Fruit fly (Drosophila melanogaster): ENCODE data around the gene CG9698.

Gene CG9698

dm6 chr3R:30540196-30540595, 25.6 kb downstream of the CG9698 start (continued):
- TF ChIP-seq CG6683 (GFP tag; optimal IDR thresholded peaks at IDR 0.05) (peak; percentile 81), CG43689 (GFP tag; IDR thresholded peaks at IDR 0.05) (peak; percentile 80), CG7987 (GFP tag; optimal IDR thresholded peaks at IDR 0.05) (peak; percentile 86), Usf (GFP tag; optimal IDR thresholded peaks at IDR 0.05) (peak; percentile 54), cg (GFP tag; optimal IDR thresholded peaks at IDR 0.05) (no peak), CG10321 (GFP tag; IDR thresholded peaks at IDR 0.05) (peak; percentile 71; the same call in 1 of the 2 replicates), Trl (optimal IDR thresholded peaks at IDR 0.05) (no peak), Trl (GFP tag; optimal IDR thresholded peaks at IDR 0.05) (peak; percentile 96), Dip3 (GFP tag; optimal IDR thresholded peaks at IDR 0.05) (peak; percentile 85), CG6654 (GFP tag; optimal IDR thresholded peaks at IDR 0.05) (peak; percentile 78), Fer3 (tag; optimal IDR thresholded peaks at IDR 0.05) (peak; percentile 95), mirr (GFP tag; optimal IDR thresholded peaks at IDR 0.05) (peak; percentile 92), E2f2 (GFP tag; IDR thresholded peaks at IDR 0.05) (peak; percentile 69), ranshi (GFP tag; IDR thresholded peaks at IDR 0.05) (peak; percentile 94), Pdp1 (GFP tag; optimal IDR thresholded peaks at IDR 0.05) (peak; percentile 93 to 94), Tbp (GFP tag; optimal IDR thresholded peaks at IDR 0.05) (no peak), p53 (GFP tag; optimal IDR thresholded peaks at IDR 0.05) (peak; percentile 89), CG15479 (GFP tag; optimal IDR thresholded peaks at IDR 0.05) (no peak), Hr51 (GFP tag; optimal IDR thresholded peaks at IDR 0.05) (peak; percentile 88 to 91), CG2199 (GFP tag; IDR thresholded peaks at IDR 0.05) (peak; percentile 82; the same call in 2 of the 3 replicates), MESR4 (GFP tag; optimal IDR thresholded peaks at IDR 0.05) (peak; percentile 31), CG15073 (GFP tag; optimal IDR thresholded peaks at IDR 0.05) (peak; percentile 39), CG10267 (tag; optimal IDR thresholded peaks at IDR 0.05) (peak; percentile 79), chinmo (GFP tag; IDR thresholded peaks at IDR 0.05; ENCODE audit: partially characterized antibody) (no peak), prd (optimal IDR thresholded peaks at IDR 0.05) (no peak), prd (GFP tag; IDR thresholded peaks at IDR 0.05) (peak; percentile 95), CTCF (GFP tag; optimal IDR thresholded peaks at IDR 0.05) (peak; percentile 43), CG12236 (GFP tag; optimal IDR thresholded peaks at IDR 0.05) (peak; percentile 87), CG7963 (GFP tag; IDR thresholded peaks at IDR 0.05; ENCODE audit: partially characterized antibody) (no peak), Hr3 (GFP tag; optimal IDR thresholded peaks at IDR 0.05) (peak; percentile 86), CG13296 (GFP tag; optimal IDR thresholded peaks at IDR 0.05) (peak; percentile 91), CG12299 (tag; optimal IDR thresholded peaks at IDR 0.05) (peak; percentile 89), Fer1 (GFP tag; optimal IDR thresholded peaks at IDR 0.05) (peak; percentile 94), CG9437 (GFP tag; optimal IDR thresholded peaks at IDR 0.05) (peak; percentile 79), CG9727 (GFP tag; optimal IDR thresholded peaks at IDR 0.05) (peak; percentile 88), CG11456 (GFP tag; IDR thresholded peaks at IDR 0.05) (peak; percentile 93), ssp (GFP tag; IDR thresholded peaks at IDR 0.05) (peak; percentile 76), CG31441 (GFP tag; IDR thresholded peaks at IDR 0.05) (peak; percentile 88), CG17361 (GFP tag; IDR thresholded peaks at IDR 0.05) (peak; percentile 84), CG2116 (GFP tag; optimal IDR thresholded peaks at IDR 0.05) (peak; percentile 58), CG12155 (GFP tag; optimal IDR thresholded peaks at IDR 0.05) (peak; percentile 87), HmgZ (tag; optimal IDR thresholded peaks at IDR 0.05) (peak; percentile 92), CG5953 (GFP tag; IDR thresholded peaks at IDR 0.05) (peak; percentile 85), Stat92E (GFP tag; optimal IDR thresholded peaks at IDR 0.05) (peak in 1 of 3 experiments; percentile 57), dimm (GFP tag; IDR thresholded peaks at IDR 0.05) (peak; percentile 85), CG8290 (GFP tag; optimal IDR thresholded peaks at IDR 0.05) (peak; percentile 78), CG8290 (tag; optimal IDR thresholded peaks at IDR 0.05) (peak in 1 of 2 experiments; percentile 91), Asciz (GFP tag; optimal IDR thresholded peaks at IDR 0.05) (peak; percentile 92), wdn (GFP tag; IDR thresholded peaks at IDR 0.05) (peak; percentile 91), zfh1 (GFP tag; IDR thresholded peaks at IDR 0.05) (peak; percentile 93), CG11560 (tag; IDR thresholded peaks at IDR 0.05) (peak; percentile 84), Oli (tag; optimal IDR thresholded peaks at IDR 0.05) (peak; percentile 91)

Measured in whole organism, embryonic.